Worm (Caenorhabditis elegans) whole organism, midembryonic: ENCODE results near the gene C38C3.6.

Experiments
- flt-1 ChIP-seq: fragments of 200-800 bp; sonication (Bioruptor generic); IDR thresholded peaks from 2 replicates; pipeline ENCODE4 v1.3.6; 2022; ENCODE audit warnings: missing genetic modification characterization, missing compliant biosample characterization
- klf-2 ChIP-seq: fragments of 200-800 bp; sonication (Bioruptor generic); conservative IDR thresholded peaks from 2 replicates; pipeline ENCODE4 v1.3.6; 2022; ENCODE audit warnings: missing genetic modification reagents, missing genetic modification characterization, missing compliant biosample characterization
- med-1 ChIP-seq: sonication (generic microtip); optimal IDR thresholded peaks from 2 replicates; lab custom pipeline; 2017; ENCODE audit warnings: missing genetic modification characterization, mild to moderate bottlenecking, missing compliant biosample characterization, antibody characterized with exemption, missing genetic modification reagents; ENCODE audit not compliant: insufficient read depth
- ref-1 ChIP-seq: fragments of 200-800 bp; sonication (Bioruptor generic); conservative IDR thresholded peaks from 2 replicates; pipeline ENCODE4 v1.3.6; 2022; ENCODE audit warnings: missing genetic modification reagents, missing genetic modification characterization, missing compliant biosample characterization
- tab-1 ChIP-seq: fragments of 200-800 bp; sonication (Bioruptor generic); IDR thresholded peaks from 2 replicates; pipeline ENCODE4 v1.3.6; 2022; ENCODE audit warnings: missing genetic modification characterization, missing compliant biosample characterization
- ztf-23 ChIP-seq: fragments of 200-800 bp; sonication (Bioruptor generic); IDR thresholded peaks from 2 replicates; pipeline ENCODE4 v1.3.6; 2022; ENCODE audit warnings: missing genetic modification reagents, missing genetic modification characterization, missing compliant biosample characterization
- ztf-29 ChIP-seq: fragments of 200-800 bp; sonication (Bioruptor generic); IDR thresholded peaks from 2 replicates; pipeline ENCODE4 v1.3.6; 2022; ENCODE audit warnings: missing genetic modification reagents, missing genetic modification characterization, missing compliant biosample characterization

- TF ChIP-seq ztf-23 (GFP tag; lab: Robert Waterston, UW): no peak
- TF ChIP-seq ref-1 (GFP tag; lab: Robert Waterston, UW): no peak
- TF ChIP-seq tab-1: no peak
- no peak for TF ChIP-seq med-1 (GFP tag; lab: Kevin White, UChicago)
- no peak for TF ChIP-seq ztf-29 (GFP tag; lab: Robert Waterston, UW)
- TF ChIP-seq flt-1 (GFP tag; lab: Robert Waterston, UW): no peak
- TF ChIP-seq klf-2 (GFP tag; lab: Robert Waterston, UW): no peak
Observed at ce11 chrV:1460069-1460468, 31.3 kb downstream of the C38C3.6 start, which contains the start of gene hacd-1.
